Fruit fly (Drosophila melanogaster) whole organism, embryonic: ENCODE measurements around the gene Rab26.

Experiments
- Bgb ChIP-seq: fragments of 200-800 bp; sonication (Bioruptor generic); IDR thresholded peaks from 2 replicates; pipeline ENCODE4 v1.3.6; 2022; ENCODE audit warnings: missing biosample characterization, missing genetic modification characterization; ENCODE audit not compliant: partially characterized antibody
- CG10321 ChIP-seq: fragments of 200-800 bp; sonication (Bioruptor generic); IDR thresholded peaks from 2 replicates; pipeline ENCODE4 v1.3.6; 2022; ENCODE audit warnings: missing biosample characterization, missing genetic modification characterization
- CG10654 ChIP-seq: fragments of 200-800 bp; sonication (Bioruptor generic); optimal IDR thresholded peaks from 2 replicates; lab custom pipeline; 2016; ENCODE audit warnings: missing biosample characterization, missing genetic modification characterization
- CG10979 ChIP-seq: fragments of 200-800 bp; sonication (Bioruptor generic); optimal IDR thresholded peaks from 2 replicates; lab custom pipeline; 2018; ENCODE audit warnings: missing biosample characterization, mild to moderate bottlenecking, missing genetic modification characterization, moderate library complexity
- CG12071 ChIP-seq: fragments of 200-800 bp; sonication (Bioruptor generic); optimal IDR thresholded peaks from 3 replicates; lab custom pipeline; 2018; ENCODE audit warnings: missing biosample characterization, mild to moderate bottlenecking, missing genetic modification characterization
- CG13424 ChIP-seq: fragments of 200-800 bp; sonication (Bioruptor generic); optimal IDR thresholded peaks from 2 replicates; lab custom pipeline; 2019; ENCODE audit warnings: missing biosample characterization, mild to moderate bottlenecking, missing genetic modification characterization, moderate library complexity
- CG14014 ChIP-seq: fragments of 200-800 bp; sonication (Bioruptor generic); IDR thresholded peaks from 2 replicates; pipeline ENCODE4 v1.3.6; 2022; ENCODE audit warnings: missing biosample characterization, missing genetic modification characterization
- CG14710 ChIP-seq: fragments of 200-800 bp; sonication (Bioruptor generic); optimal IDR thresholded peaks from 3 replicates; lab custom pipeline; 2019; ENCODE audit warnings: missing biosample characterization, mild to moderate bottlenecking, missing genetic modification characterization, moderate library complexity
- CG32767 ChIP-seq: fragments of 200-800 bp; sonication (Bioruptor generic); IDR thresholded peaks from 2 replicates; pipeline ENCODE4 v1.3.6; 2022; ENCODE audit warnings: missing biosample characterization, missing genetic modification characterization
- CG3281 ChIP-seq: fragments of 200-800 bp; sonication (Bioruptor generic); optimal IDR thresholded peaks from 3 replicates; lab custom pipeline; 2017; ENCODE audit warnings: missing biosample characterization, mild to moderate bottlenecking, missing genetic modification characterization
- CG4617 ChIP-seq: fragments of 200-800 bp; sonication (Bioruptor generic); optimal IDR thresholded peaks from 3 replicates; lab custom pipeline; 2016; ENCODE audit warnings: missing biosample characterization, missing genetic modification characterization, borderline replicate concordance
- CG4820 ChIP-seq: fragments of 200-800 bp; sonication (Bioruptor generic); optimal IDR thresholded peaks from 3 replicates; lab custom pipeline; 2016; ENCODE audit warnings: missing biosample characterization, missing genetic modification characterization
- CG6689 ChIP-seq: fragments of 200-800 bp; sonication (Bioruptor generic); IDR thresholded peaks from 2 replicates; pipeline ENCODE4 v1.3.6; 2022; ENCODE audit warnings: missing biosample characterization, missing genetic modification characterization
- CG9437 ChIP-seq: fragments of 200-800 bp; sonication (Bioruptor generic); optimal IDR thresholded peaks from 2 replicates; lab custom pipeline; 2018; ENCODE audit warnings: missing biosample characterization, mild to moderate bottlenecking, missing genetic modification characterization
- CG9817 ChIP-seq: fragments of 200-800 bp; sonication (Bioruptor generic); optimal IDR thresholded peaks from 2 replicates; lab custom pipeline; 2018; ENCODE audit warnings: missing biosample characterization, mild to moderate bottlenecking, missing genetic modification characterization, moderate library complexity
- Chrac-16 ChIP-seq: fragments of 200-800 bp; sonication (Bioruptor generic); optimal IDR thresholded peaks from 3 replicates; lab custom pipeline; 2016; ENCODE audit warnings: missing biosample characterization, missing genetic modification characterization
- E2f2 ChIP-seq: fragments of 200-800 bp; sonication (Bioruptor generic); IDR thresholded peaks from 2 replicates; pipeline ENCODE4 v1.3.6; 2022; ENCODE audit warnings: missing biosample characterization, missing genetic modification characterization
- Fer1 ChIP-seq: fragments of 200-800 bp; sonication (Bioruptor generic); optimal IDR thresholded peaks from 2 replicates; lab custom pipeline; 2017; ENCODE audit warnings: missing biosample characterization, mild to moderate bottlenecking, missing genetic modification characterization
- H2.0 ChIP-seq: fragments of 200-800 bp; sonication (Bioruptor generic); IDR thresholded peaks from 2 replicates; pipeline ENCODE4 v1.3.6; 2022; ENCODE audit warnings: missing biosample characterization, missing genetic modification characterization
- HLHmδ ChIP-seq: fragments of 200-800 bp; sonication (Bioruptor generic); optimal IDR thresholded peaks from 2 replicates; lab custom pipeline; 2018; ENCODE audit warnings: missing biosample characterization, mild to moderate bottlenecking, missing genetic modification characterization, moderate library complexity
- Lhr ChIP-seq: fragments of 200-800 bp; sonication (Bioruptor generic); optimal IDR thresholded peaks from 3 replicates; lab custom pipeline; 2017; ENCODE audit warnings: mild to moderate bottlenecking, missing biosample characterization, missing genetic modification reagents, missing genetic modification characterization
- MESR4 ChIP-seq: fragments of 200-800 bp; sonication (Bioruptor generic); optimal IDR thresholded peaks from 2 replicates; lab custom pipeline; 2018; ENCODE audit warnings: missing biosample characterization, mild to moderate bottlenecking, missing genetic modification characterization, moderate library complexity
- Mad ChIP-seq: fragments of 200-800 bp; sonication (Bioruptor generic); optimal IDR thresholded peaks from 2 replicates; lab custom pipeline; 2016; ENCODE audit warnings: missing biosample characterization, missing genetic modification characterization
- Myb ChIP-seq: fragments of 200-800 bp; sonication (Bioruptor generic); optimal IDR thresholded peaks from 2 replicates; lab custom pipeline; 2016; ENCODE audit warnings: missing biosample characterization, missing genetic modification characterization
- NfI ChIP-seq: fragments of 200-800 bp; sonication (Bioruptor generic); optimal IDR thresholded peaks from 3 replicates; lab custom pipeline; 2018; ENCODE audit warnings: missing biosample characterization, mild to moderate bottlenecking, missing genetic modification characterization, moderate library complexity
- Pdp1 ChIP-seq, 2 experiments: fragments of 200-800 bp; sonication (Bioruptor generic); optimal IDR thresholded peaks; 3 replicates each; lab custom pipeline; 2016; ENCODE audit warnings: missing biosample characterization in 2 of 2, missing genetic modification characterization in 2 of 2, mild to moderate bottlenecking in 1 of 2, moderate library complexity in 1 of 2
- Rx ChIP-seq: fragments of 200-800 bp; sonication (Bioruptor generic); IDR thresholded peaks from 2 replicates; pipeline ENCODE4 v1.3.6; 2022; ENCODE audit warnings: missing biosample characterization, missing genetic modification characterization
- Sry-δ ChIP-seq: fragments of 200-800 bp; sonication (Bioruptor generic); optimal IDR thresholded peaks from 2 replicates; lab custom pipeline; 2016; ENCODE audit warnings: missing biosample characterization, missing genetic modification characterization
- bbx ChIP-seq: fragments of 200-800 bp; sonication (Bioruptor generic); IDR thresholded peaks from 2 replicates; pipeline ENCODE4 v1.3.6; 2022; ENCODE audit warnings: missing biosample characterization, missing genetic modification characterization; ENCODE audit not compliant: partially characterized antibody
- btn ChIP-seq: fragments of 200-800 bp; sonication (Bioruptor generic); optimal IDR thresholded peaks from 2 replicates; lab custom pipeline; 2016; ENCODE audit warnings: missing biosample characterization, missing genetic modification characterization
- cato ChIP-seq: fragments of 200-800 bp; sonication (Bioruptor generic); optimal IDR thresholded peaks from 2 replicates; lab custom pipeline; 2016; ENCODE audit warnings: missing biosample characterization, missing genetic modification characterization, borderline replicate concordance
- croc ChIP-seq: fragments of 200-800 bp; sonication (Bioruptor generic); conservative IDR thresholded peaks from 3 replicates; pipeline ENCODE4 v1.3.6; 2022; ENCODE audit warnings: missing biosample characterization, missing genetic modification characterization
- emc ChIP-seq: fragments of 200-800 bp; sonication (Bioruptor generic); optimal IDR thresholded peaks from 2 replicates; lab custom pipeline; 2016; ENCODE audit warnings: missing biosample characterization, missing genetic modification characterization
- fd3F ChIP-seq: fragments of 200-800 bp; sonication (Bioruptor generic); optimal IDR thresholded peaks from 2 replicates; lab custom pipeline; 2018; ENCODE audit warnings: missing biosample characterization, mild to moderate bottlenecking, missing genetic modification characterization, moderate library complexity
- fru ChIP-seq: fragments of >200 bp; optimal IDR thresholded peaks from 2 replicates; lab custom pipeline; 2017
- hb ChIP-seq: fragments of 200-800 bp; sonication (Bioruptor generic); IDR thresholded peaks from 3 replicates; pipeline ENCODE4 v1.3.6; 2022; ENCODE audit warnings: missing biosample characterization, missing genetic modification characterization; ENCODE audit not compliant: partially characterized antibody
- insv ChIP-seq, 2 experiments: fragments of 200-800 bp; sonication (Bioruptor generic); optimal IDR thresholded peaks; 3 replicates each; lab custom pipeline; 2016 to 2018; ENCODE audit warnings: missing biosample characterization in 2 of 2, missing genetic modification characterization in 2 of 2
- kah ChIP-seq: fragments of 200-800 bp; sonication (Bioruptor generic); optimal IDR thresholded peaks from 2 replicates; lab custom pipeline; 2018; ENCODE audit warnings: missing biosample characterization, mild to moderate bottlenecking, missing genetic modification characterization
- kay ChIP-seq: fragments of 200-800 bp; sonication (Bioruptor generic); optimal IDR thresholded peaks from 2 replicates; lab custom pipeline; 2016; ENCODE audit warnings: missing biosample characterization, missing genetic modification characterization
- knrl ChIP-seq: fragments of 200-800 bp; sonication (Bioruptor generic); IDR thresholded peaks from 3 replicates; pipeline ENCODE4 v1.3.6; 2022; ENCODE audit warnings: missing biosample characterization, missing genetic modification characterization; ENCODE audit not compliant: partially characterized antibody
- mirr ChIP-seq: fragments of 200-800 bp; sonication (Bioruptor generic); optimal IDR thresholded peaks from 3 replicates; lab custom pipeline; 2018; ENCODE audit warnings: missing biosample characterization, mild to moderate bottlenecking, missing genetic modification characterization
- nerfin-1 ChIP-seq: fragments of 200-800 bp; sonication (Bioruptor generic); optimal IDR thresholded peaks from 3 replicates; lab custom pipeline; 2019; ENCODE audit warnings: missing biosample characterization, mild to moderate bottlenecking, missing genetic modification characterization, moderate library complexity
- pzg ChIP-seq: fragments of 200-800 bp; sonication (Bioruptor generic); optimal IDR thresholded peaks from 3 replicates; lab custom pipeline; 2018; ENCODE audit warnings: missing biosample characterization, mild to moderate bottlenecking, missing genetic modification characterization, moderate library complexity
- scrt ChIP-seq: fragments of 200-800 bp; sonication (Bioruptor generic); optimal IDR thresholded peaks from 2 replicates; lab custom pipeline; 2018; ENCODE audit warnings: missing biosample characterization, mild to moderate bottlenecking, missing genetic modification characterization, moderate library complexity
- sqz ChIP-seq: fragments of 200-800 bp; sonication (Bioruptor generic); optimal IDR thresholded peaks from 3 replicates; lab custom pipeline; 2018; ENCODE audit warnings: missing biosample characterization, mild to moderate bottlenecking, missing genetic modification characterization
- sr ChIP-seq: fragments of 200-800 bp; sonication (Bioruptor generic); IDR thresholded peaks from 3 replicates; pipeline ENCODE4 v1.3.6; 2022; ENCODE audit warnings: missing biosample characterization, missing genetic modification characterization
- tgo ChIP-seq: fragments of 200-800 bp; sonication (Bioruptor generic); IDR thresholded peaks from 3 replicates; pipeline ENCODE4 v1.3.6; 2022; ENCODE audit warnings: missing biosample characterization, missing genetic modification characterization
- wor ChIP-seq: fragments of 200-800 bp; sonication (Bioruptor generic); IDR thresholded peaks from 2 replicates; pipeline ENCODE4 v1.3.6; 2022; ENCODE audit warnings: missing biosample characterization, missing genetic modification characterization
- zfh2 ChIP-seq: fragments of 200-800 bp; sonication (Bioruptor generic); optimal IDR thresholded peaks from 2 replicates; lab custom pipeline; 2016; ENCODE audit warnings: missing biosample characterization, missing genetic modification characterization

The Rab26 gene

DNA sequence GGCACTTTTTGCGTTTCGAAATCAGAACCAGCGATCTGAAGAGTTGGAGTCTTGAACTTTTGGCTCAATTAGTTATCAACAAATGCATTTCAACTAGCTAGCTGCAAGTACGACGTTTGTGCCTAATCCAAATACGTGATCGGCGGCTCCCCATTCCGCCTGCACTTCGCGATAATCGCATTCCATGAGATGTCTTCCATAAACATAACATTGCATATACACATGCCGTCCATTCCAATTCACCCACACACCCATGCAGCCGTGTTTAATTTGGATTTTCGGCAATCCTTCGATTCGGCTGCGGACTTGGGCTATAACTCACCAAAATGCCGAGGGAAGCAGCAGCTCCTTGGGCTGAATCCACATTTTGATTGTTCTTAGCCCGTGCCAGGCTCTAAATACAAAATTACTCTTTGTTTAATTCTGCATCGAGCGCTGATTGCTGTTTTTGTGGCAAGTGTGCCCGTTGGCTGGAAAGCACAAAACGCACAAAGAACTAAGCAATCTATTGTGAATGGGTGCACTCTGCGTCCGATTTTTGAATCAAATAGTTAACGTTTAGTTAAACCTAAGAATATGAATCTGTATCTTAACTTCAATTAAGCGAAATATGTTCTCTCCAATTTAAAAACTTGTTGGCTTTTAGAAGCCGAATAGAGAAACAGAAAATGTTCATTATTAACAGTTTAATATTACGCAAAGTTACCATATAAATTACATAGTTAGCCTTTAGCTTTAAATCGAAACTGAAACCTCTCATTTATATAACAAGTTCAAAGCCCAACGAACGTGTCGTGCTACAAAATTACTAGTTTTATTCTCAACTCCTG lies 24.9 kb downstream of the Rab26 start, which contains the start of the genes Tbc1d8-9 and CG32436 (continued):
- TF ChIP-seq CG10321 (no peak), btn (no peak), kay (no peak), knrl (no peak), CG4617 (peak; percentile 87), insv (GFP tag; optimal IDR thresholded peaks at IDR 0.05; lab: Kevin White, UChicago) (no peak), Chrac-16 (GFP tag; lab: Kevin White, UChicago) (no peak), mirr (GFP tag; lab: Kevin White, UChicago) (no peak), kah (GFP tag; lab: Kevin White, UChicago) (no peak), CG3281 (GFP tag; lab: Kevin White, UChicago) (no peak), Lhr (GFP tag; lab: Kevin White, UChicago) (peak; percentile 31), scrt (GFP tag; lab: Kevin White, UChicago) (no peak), CG4820 (GFP tag; lab: Kevin White, UChicago) (peak; percentile 93), nerfin-1 (tag; lab: Kevin White, UChicago) (peak; percentile 84), Sry-δ (GFP tag; lab: Kevin White, UChicago) (peak; percentile 51), tgo (GFP tag; lab: Robert Waterston, UW) (no peak), MESR4 (peak; percentile 90), H2.0 (GFP tag; lab: Robert Waterston, UW) (no peak), hb (GFP tag; lab: Robert Waterston, UW) (no peak), Bgb (GFP tag; lab: Robert Waterston, UW) (peak; percentile 47; the same call in 1 of the 2 replicates), Pdp1 (GFP tag; optimal IDR thresholded peaks at IDR 0.05; lab: Kevin White, UChicago) (peak in 1 of 2 experiments; percentile 55), HLHmδ (GFP tag; lab: Kevin White, UChicago) (no peak), CG13424 (tag; lab: Kevin White, UChicago) (no peak), CG9817 (no peak), Rx (GFP tag; lab: Robert Waterston, UW) (no peak), Mad (GFP tag; lab: Kevin White, UChicago) (peak; percentile 6), CG14710 (tag; lab: Kevin White, UChicago) (peak; percentile 35), CG6689 (GFP tag; lab: Robert Waterston, UW) (no peak), fd3F (no peak), CG32767 (GFP tag; lab: Robert Waterston, UW) (peak; percentile 73), CG10654 (no peak), wor (GFP tag; lab: Robert Waterston, UW) (no peak), Fer1 (GFP tag; lab: Kevin White, UChicago) (peak; percentile 12), E2f2 (GFP tag; lab: Robert Waterston, UW) (peak; percentile 79), Myb (peak; percentile 99), sr (GFP tag; lab: Robert Waterston, UW) (no peak), croc (GFP tag; lab: Robert Waterston, UW) (no peak), CG9437 (GFP tag; lab: Kevin White, UChicago) (no peak), CG10979 (tag; lab: Kevin White, UChicago) (peak; percentile 24), cato (GFP tag; lab: Kevin White, UChicago) (no peak), CG12071 (GFP tag; lab: Kevin White, UChicago) (no peak), CG14014 (GFP tag; lab: Robert Waterston, UW) (no peak), zfh2 (GFP tag; lab: Kevin White, UChicago) (no peak), emc (GFP tag; lab: Kevin White, UChicago) (no peak), pzg (GFP tag; lab: Kevin White, UChicago) (peak; percentile 79), sqz (GFP tag; lab: Kevin White, UChicago) (no peak), fru (lab: Kevin White, UChicago) (no peak), NfI (no peak), bbx (peak; percentile 46; the same call in 1 of the 2 replicates)
